Fruit fly (Drosophila melanogaster): ENCODE results near the gene TTLL3A.

- no peak for TF ChIP-seq CTCF (optimal IDR thresholded peaks at IDR 0.05)
- no peak for TF ChIP-seq CG8478 (optimal IDR thresholded peaks at IDR 0.05)
Measured at dm6 chr2L:6696229-6696628, 43.8 kb downstream of the TTLL3A start.

All from S2 (cell line).